Worm (Caenorhabditis elegans) whole organism, midembryonic: Measurements from ENCODE around the gene ZK930.4.
A peak's percentile ranks its signal among the peaks of the same experiment; 100 is the strongest.

Experiments used
- T22C8.4 ChIP-seq: fragments of 200-800 bp; sonication (Bioruptor generic); IDR thresholded peaks from 2 replicates; pipeline ENCODE4 v1.3.6; 2022; ENCODE audit warnings: missing genetic modification characterization, missing compliant biosample characterization
- cog-1 ChIP-seq: sonication (generic microtip); optimal IDR thresholded peaks from 2 replicates; lab custom pipeline; 2016; ENCODE audit warnings: missing genetic modification characterization, missing compliant biosample characterization
- flt-1 ChIP-seq: fragments of 200-800 bp; sonication (Bioruptor generic); IDR thresholded peaks from 2 replicates; pipeline ENCODE4 v1.3.6; 2022; ENCODE audit warnings: missing genetic modification characterization, missing compliant biosample characterization
- klf-2 ChIP-seq: fragments of 200-800 bp; sonication (Bioruptor generic); conservative IDR thresholded peaks from 2 replicates; pipeline ENCODE4 v1.3.6; 2022; ENCODE audit warnings: missing genetic modification reagents, missing genetic modification characterization, missing compliant biosample characterization
- med-1 ChIP-seq: sonication (generic microtip); optimal IDR thresholded peaks from 2 replicates; lab custom pipeline; 2017; ENCODE audit warnings: missing genetic modification characterization, mild to moderate bottlenecking, missing compliant biosample characterization, antibody characterized with exemption, missing genetic modification reagents; ENCODE audit not compliant: insufficient read depth
- ref-1 ChIP-seq: fragments of 200-800 bp; sonication (Bioruptor generic); conservative IDR thresholded peaks from 2 replicates; pipeline ENCODE4 v1.3.6; 2022; ENCODE audit warnings: missing genetic modification reagents, missing genetic modification characterization, missing compliant biosample characterization
- tab-1 ChIP-seq: fragments of 200-800 bp; sonication (Bioruptor generic); IDR thresholded peaks from 2 replicates; pipeline ENCODE4 v1.3.6; 2022; ENCODE audit warnings: missing genetic modification characterization, missing compliant biosample characterization
- ztf-23 ChIP-seq: fragments of 200-800 bp; sonication (Bioruptor generic); IDR thresholded peaks from 2 replicates; pipeline ENCODE4 v1.3.6; 2022; ENCODE audit warnings: missing genetic modification reagents, missing genetic modification characterization, missing compliant biosample characterization
- ztf-29 ChIP-seq: fragments of 200-800 bp; sonication (Bioruptor generic); IDR thresholded peaks from 2 replicates; pipeline ENCODE4 v1.3.6; 2022; ENCODE audit warnings: missing genetic modification reagents, missing genetic modification characterization, missing compliant biosample characterization

Gene ZK930.4

ce11 chrII:11923620-11924298, 17.4 kb downstream of the ZK930.4 start:
- TF ChIP-seq tab-1 (GFP tag; lab: Robert Waterston, UW) (no peak), med-1 (GFP tag; lab: Kevin White, UChicago) (no peak), cog-1 (no peak), ref-1 (GFP tag; lab: Robert Waterston, UW) (0 out of 2 replicates have a peak, but pooled peaks have one; percentile 12), ztf-23 (GFP tag; lab: Robert Waterston, UW) (no peak), T22C8.4 (GFP tag; lab: Robert Waterston, UW) (no peak), ztf-29 (GFP tag; lab: Robert Waterston, UW) (peak; percentile 65; the same call in 1 of the 2 replicates), klf-2 (GFP tag; lab: Robert Waterston, UW) (no peak), flt-1 (GFP tag; lab: Robert Waterston, UW) (no peak)

- TF ChIP-seq flt-1 (GFP tag; lab: Robert Waterston, UW) (no peak), klf-2 (GFP tag; lab: Robert Waterston, UW) (no peak), ztf-23 (GFP tag; lab: Robert Waterston, UW) (no peak), tab-1 (GFP tag; lab: Robert Waterston, UW) (no peak), ztf-29 (GFP tag; lab: Robert Waterston, UW) (no peak), med-1 (GFP tag; lab: Kevin White, UChicago) (no peak), cog-1 (no peak), ref-1 (GFP tag; lab: Robert Waterston, UW) (no peak)
Observed at ce11 chrII:11925203-11925602, 18.9 kb downstream of the ZK930.4 start.

ce11 chrII:11926501-11926900, 20.2 kb downstream of the ZK930.4 start:
- TF ChIP-seq flt-1 (GFP tag; lab: Robert Waterston, UW) = no peak
- TF ChIP-seq T22C8.4 (GFP tag; lab: Robert Waterston, UW) = no peak
- TF ChIP-seq klf-2 (GFP tag; lab: Robert Waterston, UW) = no peak
- no peak for TF ChIP-seq tab-1 (GFP tag; lab: Robert Waterston, UW)
- TF ChIP-seq med-1 (GFP tag; lab: Kevin White, UChicago) = no peak
- no peak for TF ChIP-seq ztf-23 (GFP tag; lab: Robert Waterston, UW)
- no peak for TF ChIP-seq cog-1
- TF ChIP-seq ref-1 (GFP tag; lab: Robert Waterston, UW) = no peak
- no peak for TF ChIP-seq ztf-29 (GFP tag; lab: Robert Waterston, UW)

ce11 chrII:11928752-11929151, 22.4 kb downstream of the ZK930.4 start:
- TF ChIP-seq klf-2 (GFP tag; lab: Robert Waterston, UW) (no peak), med-1 (GFP tag; lab: Kevin White, UChicago) (no peak), tab-1 (GFP tag; lab: Robert Waterston, UW) (no peak), flt-1 (GFP tag; lab: Robert Waterston, UW) (no peak), ztf-23 (GFP tag; lab: Robert Waterston, UW) (no peak), T22C8.4 (GFP tag; lab: Robert Waterston, UW) (no peak), cog-1 (no peak), ref-1 (GFP tag; lab: Robert Waterston, UW) (no peak), ztf-29 (GFP tag; lab: Robert Waterston, UW) (no peak)

ce11 chrII:11930132-11930531, 23.8 kb downstream of the ZK930.4 start:
- no peak for TF ChIP-seq med-1 (GFP tag; lab: Kevin White, UChicago)
- peak; percentile 52; the same call in 1 of the 2 replicates for TF ChIP-seq ztf-29 (GFP tag; lab: Robert Waterston, UW)

- TF ChIP-seq ztf-23 (GFP tag; lab: Robert Waterston, UW) (no peak), med-1 (GFP tag; lab: Kevin White, UChicago) (no peak), flt-1 (GFP tag; lab: Robert Waterston, UW) (no peak), ztf-29 (GFP tag; lab: Robert Waterston, UW) (no peak), tab-1 (GFP tag; lab: Robert Waterston, UW) (no peak), klf-2 (GFP tag; lab: Robert Waterston, UW) (no peak), T22C8.4 (GFP tag; lab: Robert Waterston, UW) (no peak), cog-1 (no peak), ref-1 (GFP tag; lab: Robert Waterston, UW) (no peak)
Observed at ce11 chrII:11935266-11935665, 28.9 kb downstream of the ZK930.4 start, which contains the start of gene lin-29. Gene lin-29, minus strand, starts transcription at chrII:11935343.

- TF ChIP-seq ref-1 (GFP tag; lab: Robert Waterston, UW) = no peak
- no peak for TF ChIP-seq flt-1 (GFP tag; lab: Robert Waterston, UW)
- TF ChIP-seq cog-1 = no peak
- no peak for TF ChIP-seq med-1 (GFP tag; lab: Kevin White, UChicago)
- no peak for TF ChIP-seq klf-2 (GFP tag; lab: Robert Waterston, UW)
- TF ChIP-seq ztf-29 (GFP tag; lab: Robert Waterston, UW) = no peak
- TF ChIP-seq T22C8.4 (GFP tag; lab: Robert Waterston, UW) = no peak
- no peak for TF ChIP-seq ztf-23 (GFP tag; lab: Robert Waterston, UW)
- TF ChIP-seq tab-1 (GFP tag; lab: Robert Waterston, UW) = no peak
Observed at ce11 chrII:11936393-11936792, 30.1 kb downstream of the ZK930.4 start.

ce11 chrII:11948459-11948858, 42.1 kb downstream of the ZK930.4 start, which contains the start of gene W03C9.8:
Gene W03C9.8, plus strand, starts transcription at chrII:11948759.
- TF ChIP-seq tab-1 (GFP tag; lab: Robert Waterston, UW) (no peak), klf-2 (GFP tag; lab: Robert Waterston, UW) (no peak), flt-1 (GFP tag; lab: Robert Waterston, UW) (no peak), ztf-23 (GFP tag; lab: Robert Waterston, UW) (no peak), med-1 (GFP tag; lab: Kevin White, UChicago) (no peak), cog-1 (no peak)

ce11 chrII:11952963-11953362, 46.6 kb downstream of the ZK930.4 start:
- TF ChIP-seq med-1 (GFP tag; lab: Kevin White, UChicago) = no peak
- TF ChIP-seq ztf-23 (GFP tag; lab: Robert Waterston, UW) = no peak
- no peak for TF ChIP-seq T22C8.4 (GFP tag; lab: Robert Waterston, UW)
- TF ChIP-seq cog-1 = no peak
- TF ChIP-seq ztf-29 (GFP tag; lab: Robert Waterston, UW) = no peak
- TF ChIP-seq klf-2 (GFP tag; lab: Robert Waterston, UW) = no peak
- TF ChIP-seq flt-1 (GFP tag; lab: Robert Waterston, UW) = no peak
